Worm (Caenorhabditis elegans) whole organism, L3 larva: Measurements from ENCODE around the gene spp-8.

Experiments used
- ZK546.5 ChIP-seq: sonication (generic microtip); optimal IDR thresholded peaks from 2 replicates; lab custom pipeline; 2017; ENCODE audit warnings: missing biosample characterization, missing genetic modification characterization
- ama-1 ChIP-seq: fragments of 150-350 bp; optimal IDR thresholded peaks from 2 replicates; lab custom pipeline; 2018
- jun-1 ChIP-seq: fragments of 150-350 bp; optimal IDR thresholded peaks from 2 replicates; lab custom pipeline; 2014; ENCODE audit warnings: missing biosample characterization, missing genetic modification reagents, missing genetic modification characterization
- mdl-1 ChIP-seq: fragments of 150-350 bp; optimal IDR thresholded peaks from 2 replicates; lab custom pipeline; 2014; ENCODE audit warnings: missing biosample characterization, missing genetic modification characterization
- nhr-28 ChIP-seq: fragments of 150-350 bp; optimal IDR thresholded peaks from 2 replicates; lab custom pipeline; 2014; ENCODE audit warnings: missing biosample characterization, missing genetic modification characterization
- pqm-1 ChIP-seq: fragments of 150-350 bp; optimal IDR thresholded peaks from 2 replicates; lab custom pipeline; 2017; ENCODE audit warnings: missing biosample characterization, missing genetic modification characterization, inconsistent platforms
- sea-2 ChIP-seq: fragments of 150-350 bp; sonication (generic microtip); optimal IDR thresholded peaks from 4 replicates; lab custom pipeline; 2014; ENCODE audit warnings: missing biosample characterization, missing genetic modification reagents, missing genetic modification characterization
- unc-39 ChIP-seq: sonication (generic microtip); optimal IDR thresholded peaks from 4 replicates; lab custom pipeline; 2017; ENCODE audit warnings: missing biosample characterization, missing genetic modification characterization
- unc-62 ChIP-seq: fragments of 150-350 bp; sonication (generic microtip); optimal IDR thresholded peaks from 4 replicates; lab custom pipeline; 2014; ENCODE audit warnings: missing biosample characterization, missing genetic modification reagents, missing genetic modification characterization

ce11 chrIV:8527598-8528012 is 46.1 kb downstream of the spp-8 start:
- no peak for TF ChIP-seq sea-2 (GFP tag; lab: Kevin White, UChicago)
- TF ChIP-seq mdl-1: peak; percentile 86
- TF ChIP-seq ama-1 (lab: Kevin White, UChicago): peak; percentile 74
- peak; percentile 97 for TF ChIP-seq pqm-1 (tag; lab: Kevin White, UChicago)
- TF ChIP-seq jun-1 (tag; lab: Kevin White, UChicago): peak; percentile 95
- no peak for TF ChIP-seq ZK546.5 (tag; lab: Kevin White, UChicago)
- TF ChIP-seq unc-62 (GFP tag; lab: Kevin White, UChicago): peak; percentile 79
- TF ChIP-seq unc-39 (tag; lab: Kevin White, UChicago): no peak
- peak; percentile 33 for TF ChIP-seq nhr-28
